Worm (Caenorhabditis elegans) whole organism, late embryonic: ENCODE measurements around the gene fbxa-85.

ENCODE experiments used
- C08G9.2 ChIP-seq: sonication (generic microtip); optimal IDR thresholded peaks from 2 replicates; lab custom pipeline; 2016; ENCODE audit warnings: mild to moderate bottlenecking, missing genetic modification characterization, moderate library complexity, missing compliant biosample characterization
- F13H6.1 ChIP-seq: sonication (generic microtip); optimal IDR thresholded peaks from 2 replicates; lab custom pipeline; 2016; ENCODE audit warnings: missing genetic modification characterization, missing compliant biosample characterization
- K02D7.2 ChIP-seq: sonication (generic microtip); optimal IDR thresholded peaks from 2 replicates; lab custom pipeline; 2017; ENCODE audit warnings: mild to moderate bottlenecking, missing genetic modification characterization, missing compliant biosample characterization
- K09A11.1 ChIP-seq: sonication (generic microtip); optimal IDR thresholded peaks from 2 replicates; lab custom pipeline; 2017; ENCODE audit warnings: antibody characterized with exemption, mild to moderate bottlenecking, missing genetic modification characterization, missing compliant biosample characterization; ENCODE audit not compliant: insufficient read depth
- ahr-1 ChIP-seq: sonication (generic microtip); optimal IDR thresholded peaks from 2 replicates; lab custom pipeline; 2016; ENCODE audit warnings: missing genetic modification characterization, missing compliant biosample characterization
- ama-1 ChIP-seq: fragments of 150-350 bp; optimal IDR thresholded peaks from 2 replicates; lab custom pipeline; 2014
- ceh-18 ChIP-seq: sonication (generic microtip); optimal IDR thresholded peaks from 2 replicates; lab custom pipeline; 2016; ENCODE audit warnings: missing genetic modification characterization, missing compliant biosample characterization
- ceh-2 ChIP-seq: sonication (generic microtip); optimal IDR thresholded peaks from 2 replicates; lab custom pipeline; 2016; ENCODE audit warnings: missing genotype, missing genetic modification characterization, missing compliant biosample characterization
- ceh-24 ChIP-seq: sonication (generic microtip); optimal IDR thresholded peaks from 2 replicates; lab custom pipeline; 2016; ENCODE audit warnings: mild to moderate bottlenecking, missing genetic modification characterization, missing compliant biosample characterization
- ceh-30 ChIP-seq: fragments of 150-350 bp; optimal IDR thresholded peaks from 2 replicates; lab custom pipeline; 2014; ENCODE audit warnings: missing biosample characterization, missing genetic modification characterization
- ceh-31 ChIP-seq: sonication (generic microtip); optimal IDR thresholded peaks from 2 replicates; lab custom pipeline; 2016; ENCODE audit warnings: missing genetic modification characterization, missing compliant biosample characterization
- ceh-48 ChIP-seq: sonication (generic microtip); optimal IDR thresholded peaks from 2 replicates; lab custom pipeline; 2016; ENCODE audit warnings: missing genetic modification characterization, inconsistent platforms, missing compliant biosample characterization
- ceh-6 ChIP-seq: fragments of 200-800 bp; sonication (Bioruptor generic); optimal IDR thresholded peaks from 2 replicates; lab custom pipeline; 2018; ENCODE audit warnings: mild to moderate bottlenecking, missing genetic modification characterization, missing compliant biosample characterization
- che-1 ChIP-seq: sonication (generic microtip); optimal IDR thresholded peaks from 2 replicates; lab custom pipeline; 2016; ENCODE audit warnings: mild to moderate bottlenecking, missing genetic modification characterization, missing compliant biosample characterization
- dmd-4 ChIP-seq: sonication (generic microtip); optimal IDR thresholded peaks from 2 replicates; lab custom pipeline; 2016; ENCODE audit warnings: borderline replicate concordance, missing genetic modification characterization, missing compliant biosample characterization
- elt-2 ChIP-seq: sonication (generic microtip); optimal IDR thresholded peaks from 2 replicates; lab custom pipeline; 2016; ENCODE audit warnings: missing genetic modification reagents, missing genetic modification characterization, missing compliant biosample characterization
- ets-4 ChIP-seq: sonication (generic microtip); optimal IDR thresholded peaks from 2 replicates; lab custom pipeline; 2016; ENCODE audit warnings: missing genetic modification characterization, missing compliant biosample characterization
- eyg-1 ChIP-seq: sonication (generic microtip); optimal IDR thresholded peaks from 2 replicates; lab custom pipeline; 2016; ENCODE audit warnings: missing genotype, missing genetic modification characterization, missing compliant biosample characterization
- fkh-10 ChIP-seq: fragments of 150-350 bp; optimal IDR thresholded peaks from 2 replicates; lab custom pipeline; 2014; ENCODE audit warnings: missing biosample characterization, missing genetic modification reagents, missing genetic modification characterization
- fkh-6 ChIP-seq: sonication (generic microtip); optimal IDR thresholded peaks from 2 replicates; lab custom pipeline; 2016; ENCODE audit warnings: missing genetic modification characterization, missing compliant biosample characterization
- hlh-13 ChIP-seq: fragments of 200-800 bp; sonication (Bioruptor generic); optimal IDR thresholded peaks from 2 replicates; lab custom pipeline; 2018; ENCODE audit warnings: mild to moderate bottlenecking, missing genetic modification characterization, missing compliant biosample characterization
- hlh-30 ChIP-seq: sonication (generic microtip); optimal IDR thresholded peaks from 2 replicates; lab custom pipeline; 2017; ENCODE audit warnings: antibody characterized with exemption, missing genetic modification characterization, missing compliant biosample characterization; ENCODE audit not compliant: insufficient read depth
- hlh-6 ChIP-seq: sonication (generic microtip); optimal IDR thresholded peaks from 2 replicates; lab custom pipeline; 2016; ENCODE audit warnings: missing genotype, missing genetic modification characterization, missing compliant biosample characterization
- hlh-8 ChIP-seq: sonication (generic microtip); optimal IDR thresholded peaks from 2 replicates; lab custom pipeline; 2016; ENCODE audit warnings: missing genotype, missing genetic modification characterization, missing compliant biosample characterization
- lim-6 ChIP-seq: sonication (generic microtip); optimal IDR thresholded peaks from 2 replicates; lab custom pipeline; 2016; ENCODE audit warnings: missing genetic modification characterization, missing compliant biosample characterization
- lin-11 ChIP-seq: fragments of 200-800 bp; sonication (Bioruptor generic); optimal IDR thresholded peaks from 2 replicates; lab custom pipeline; 2018; ENCODE audit warnings: mild to moderate bottlenecking, missing genetic modification characterization, missing compliant biosample characterization
- madf-2 ChIP-seq: sonication (generic microtip); optimal IDR thresholded peaks from 2 replicates; lab custom pipeline; 2017; ENCODE audit warnings: missing genetic modification characterization, missing compliant biosample characterization
- mec-3 ChIP-seq: sonication (generic microtip); optimal IDR thresholded peaks from 2 replicates; lab custom pipeline; 2016; ENCODE audit warnings: borderline replicate concordance, missing genetic modification characterization, missing compliant biosample characterization
- nfya-1 ChIP-seq: sonication (generic microtip); optimal IDR thresholded peaks from 2 replicates; lab custom pipeline; 2017; ENCODE audit warnings: missing genetic modification characterization, mild to moderate bottlenecking, missing compliant biosample characterization, antibody characterized with exemption, moderate library complexity
- nhr-232 ChIP-seq: sonication (generic microtip); optimal IDR thresholded peaks from 2 replicates; lab custom pipeline; 2016; ENCODE audit warnings: missing genetic modification characterization, missing compliant biosample characterization
- pha-2 ChIP-seq: sonication (generic microtip); optimal IDR thresholded peaks from 2 replicates; lab custom pipeline; 2017; ENCODE audit warnings: mild to moderate bottlenecking, missing genetic modification characterization, missing compliant biosample characterization
- pha-4 ChIP-seq: fragments of 150-350 bp; optimal IDR thresholded peaks from 2 replicates; lab custom pipeline; 2018; ENCODE audit warnings: missing biosample characterization, missing genetic modification reagents, missing genetic modification characterization
- pqm-1 ChIP-seq: sonication (generic microtip); optimal IDR thresholded peaks from 2 replicates; lab custom pipeline; 2016; ENCODE audit warnings: missing genetic modification characterization, missing compliant biosample characterization
- ref-2 ChIP-seq: sonication (generic microtip); optimal IDR thresholded peaks from 2 replicates; lab custom pipeline; 2016; ENCODE audit warnings: missing genetic modification characterization, missing compliant biosample characterization
- rnt-1 ChIP-seq: sonication (generic microtip); optimal IDR thresholded peaks from 2 replicates; lab custom pipeline; 2016; ENCODE audit warnings: missing genetic modification characterization, missing compliant biosample characterization
- sdc-2 ChIP-seq: sonication (generic microtip); optimal IDR thresholded peaks from 2 replicates; lab custom pipeline; 2016; ENCODE audit warnings: missing genotype, missing genetic modification characterization, missing compliant biosample characterization
- sox-2 ChIP-seq: fragments of 200-800 bp; sonication (Bioruptor generic); IDR thresholded peaks from 2 replicates; pipeline ENCODE4 v1.3.6; 2022; ENCODE audit warnings: missing genetic modification reagents, missing genetic modification characterization, missing compliant biosample characterization
- sox-4 ChIP-seq: sonication (generic microtip); optimal IDR thresholded peaks from 2 replicates; lab custom pipeline; 2017; ENCODE audit warnings: mild to moderate bottlenecking, missing genetic modification characterization, inconsistent platforms, missing compliant biosample characterization
- tbx-2 ChIP-seq: sonication (generic microtip); optimal IDR thresholded peaks from 2 replicates; lab custom pipeline; 2016; ENCODE audit warnings: missing genetic modification characterization, missing compliant biosample characterization
- tbx-7 ChIP-seq: sonication (generic microtip); optimal IDR thresholded peaks from 2 replicates; lab custom pipeline; 2016; ENCODE audit warnings: missing genotype, missing genetic modification characterization, missing compliant biosample characterization
- unc-3 ChIP-seq, 2 experiments: fragments of 200-800 bp in 1 of 2; sonication (Bioruptor generic) in 1 of 2; sonication (generic microtip) in 1 of 2; conservative IDR thresholded peaks in 1 of 2; optimal IDR thresholded peaks in 1 of 2; 2 replicates each; pipeline versions ENCODE4 v1.3.6 to Lab custom; 2016 to 2022; ENCODE audit warnings: missing compliant biosample characterization in 2 of 2, missing genetic modification characterization in 2 of 2, missing genetic modification reagents in 1 of 2
- unc-55 ChIP-seq: sonication (generic microtip); optimal IDR thresholded peaks from 2 replicates; lab custom pipeline; 2017; ENCODE audit warnings: missing biosample characterization, missing genetic modification reagents, missing genetic modification characterization
- zip-5 ChIP-seq: sonication (generic microtip); optimal IDR thresholded peaks from 2 replicates; lab custom pipeline; 2016; ENCODE audit warnings: missing genetic modification characterization, missing compliant biosample characterization

The fbxa-85 gene

DNA sequence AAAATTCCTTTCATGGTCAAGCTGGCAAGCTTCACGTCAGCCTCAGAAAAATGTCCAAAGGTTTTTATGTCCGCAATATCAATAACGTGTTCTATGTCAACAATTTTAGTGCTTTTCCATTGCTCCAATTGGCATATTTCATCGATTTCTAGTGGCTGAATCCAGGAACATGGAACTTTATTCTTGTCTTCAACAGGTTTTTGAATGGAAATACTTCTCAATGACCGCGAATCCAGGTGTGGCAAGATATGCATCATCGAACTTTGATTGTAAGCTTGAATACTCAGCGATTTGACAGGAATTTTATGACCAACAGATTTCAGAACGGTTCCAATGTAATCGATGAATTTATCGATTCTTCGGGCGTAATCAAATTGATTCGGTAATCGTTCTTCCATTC lies 39.7 kb downstream of the fbxa-85 start:
- TF ChIP-seq ahr-1, result no peak
- no peak for TF ChIP-seq pqm-1 (tag; lab: Kevin White, UChicago)
- TF ChIP-seq pha-4 (tag; lab: Kevin White, UChicago), result no peak
- TF ChIP-seq madf-2 (tag; lab: Kevin White, UChicago), result no peak
- no peak for TF ChIP-seq ceh-31 (tag; lab: Kevin White, UChicago)
- no peak for TF ChIP-seq hlh-8 (tag; lab: Kevin White, UChicago)
- no peak for TF ChIP-seq ets-4 (tag; lab: Kevin White, UChicago)
- TF ChIP-seq K09A11.1 (tag; lab: Kevin White, UChicago), result no peak
- no peak for TF ChIP-seq tbx-2 (tag; lab: Kevin White, UChicago)
- TF ChIP-seq che-1 (tag; lab: Kevin White, UChicago), result no peak
- TF ChIP-seq ceh-30 (tag; lab: Kevin White, UChicago), result no peak
- TF ChIP-seq K02D7.2 (tag; lab: Kevin White, UChicago), result no peak
- TF ChIP-seq ceh-48 (tag; lab: Kevin White, UChicago), result no peak
- no peak for TF ChIP-seq ama-1 (lab: Kevin White, UChicago)
- no peak for TF ChIP-seq zip-5 (tag; lab: Kevin White, UChicago)
- TF ChIP-seq unc-3 (GFP tag; conservative IDR thresholded peaks at IDR 0.05; lab: Robert Waterston, UW), result no peak
- no peak for TF ChIP-seq unc-3 (tag; optimal IDR thresholded peaks at IDR 0.05; lab: Kevin White, UChicago)
- TF ChIP-seq fkh-6 (tag; lab: Kevin White, UChicago), result no peak
- TF ChIP-seq ceh-2, result no peak
- TF ChIP-seq unc-55 (GFP tag; lab: Kevin White, UChicago), result no peak
- TF ChIP-seq nfya-1 (tag; lab: Kevin White, UChicago), result no peak

DNA sequence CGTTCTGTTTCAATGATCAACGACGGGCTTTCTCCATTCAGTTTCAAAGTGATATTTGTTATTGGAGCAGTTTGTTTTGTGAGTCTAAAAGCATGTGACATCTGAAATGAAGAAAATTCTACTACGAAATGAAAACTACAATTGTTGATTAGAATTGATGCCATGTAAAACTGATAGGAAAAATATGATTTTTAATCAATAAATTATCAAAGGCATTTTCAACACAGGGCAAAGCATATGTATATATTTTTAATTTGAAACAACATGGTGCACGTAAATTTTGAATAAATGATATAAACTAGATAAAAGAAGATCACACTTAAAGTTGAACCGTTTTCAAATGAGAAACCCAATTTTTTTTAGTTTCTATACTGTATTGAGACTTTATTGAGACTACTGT lies 42.4 kb downstream of the fbxa-85 start, which contains the start of gene K10G4.5:
Gene K10G4.5, minus strand, starts transcription at position 101 of the 400 bp plus-strand sequence.
- no peak for TF ChIP-seq fkh-6 (tag; lab: Kevin White, UChicago)
- no peak for TF ChIP-seq pqm-1 (tag; lab: Kevin White, UChicago)
- no peak for TF ChIP-seq rnt-1 (tag; lab: Kevin White, UChicago)
- TF ChIP-seq hlh-13 (GFP tag; lab: Kevin White, UChicago), result no peak
- no peak for TF ChIP-seq F13H6.1
- TF ChIP-seq lim-6 (tag; lab: Kevin White, UChicago), result no peak
- TF ChIP-seq tbx-7 (tag; lab: Kevin White, UChicago), result no peak
- TF ChIP-seq fkh-10 (GFP tag; lab: Kevin White, UChicago), result no peak
- no peak for TF ChIP-seq ceh-18 (tag; lab: Kevin White, UChicago)
- TF ChIP-seq hlh-30 (tag; lab: Kevin White, UChicago), result no peak
- no peak for TF ChIP-seq dmd-4 (tag; lab: Kevin White, UChicago)
- TF ChIP-seq sdc-2 (tag; lab: Kevin White, UChicago), result no peak
- TF ChIP-seq sox-2 (GFP tag; lab: Robert Waterston, UW), result no peak
- TF ChIP-seq eyg-1 (tag; lab: Kevin White, UChicago), result no peak
- no peak for TF ChIP-seq mec-3
- no peak for TF ChIP-seq ceh-48 (tag; lab: Kevin White, UChicago)
- no peak for TF ChIP-seq ceh-30 (tag; lab: Kevin White, UChicago)
- no peak for TF ChIP-seq ceh-31 (tag; lab: Kevin White, UChicago)

DNA sequence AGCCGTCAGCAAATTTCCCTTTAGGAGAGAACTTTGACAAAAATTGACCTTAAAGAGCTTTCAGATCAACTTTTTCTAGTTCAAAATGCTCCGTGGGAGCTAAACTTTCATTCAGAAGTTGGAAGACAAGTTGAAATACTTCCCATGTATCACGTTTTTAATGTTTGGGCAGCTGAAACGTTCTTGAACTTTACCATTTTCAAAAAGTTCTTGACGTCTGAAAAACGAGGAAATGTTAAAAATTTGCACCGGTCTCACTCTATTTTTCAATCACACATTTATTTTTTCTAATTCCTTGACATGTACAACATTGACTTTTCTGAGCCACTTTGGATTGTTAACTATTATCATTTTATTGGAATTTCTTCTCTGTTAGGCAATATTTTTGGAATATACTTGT lies 43.8 kb downstream of the fbxa-85 start, which contains the start of gene sri-70:
Gene sri-70, plus strand, starts transcription at position 301 of the 400 bp plus-strand sequence.
- no peak for TF ChIP-seq che-1 (tag; lab: Kevin White, UChicago)
- TF ChIP-seq sdc-2 (tag; lab: Kevin White, UChicago), result no peak

DNA sequence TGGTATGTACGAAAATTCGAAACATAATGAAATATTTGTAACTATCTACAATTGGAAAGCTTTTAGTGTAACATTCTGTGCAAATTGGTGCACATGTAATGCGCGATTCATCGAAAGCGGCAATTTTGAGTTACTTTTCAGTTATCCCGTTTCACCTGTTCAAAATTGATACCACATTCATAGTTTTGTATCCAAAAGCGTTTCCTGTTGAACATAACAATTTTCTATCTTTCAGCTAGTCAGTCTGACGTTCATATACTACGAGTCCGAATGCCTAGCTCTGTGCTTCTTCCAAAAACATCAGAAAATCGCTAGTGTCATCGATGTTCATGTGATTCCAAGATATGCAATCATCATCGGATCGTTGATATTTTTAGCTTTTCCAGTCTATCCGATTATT lies 44.4 kb downstream of the fbxa-85 start:
- TF ChIP-seq ceh-31 (tag; lab: Kevin White, UChicago), result no peak
- TF ChIP-seq C08G9.2 (tag; lab: Kevin White, UChicago), result no peak
- TF ChIP-seq hlh-6 (tag; lab: Kevin White, UChicago), result no peak
- TF ChIP-seq lin-11, result no peak
- no peak for TF ChIP-seq ref-2
- no peak for TF ChIP-seq sox-4 (tag; lab: Kevin White, UChicago)
- no peak for TF ChIP-seq ceh-24 (tag; lab: Kevin White, UChicago)
- no peak for TF ChIP-seq elt-2 (tag; lab: Kevin White, UChicago)
- no peak for TF ChIP-seq F13H6.1
- no peak for TF ChIP-seq rnt-1 (tag; lab: Kevin White, UChicago)
- TF ChIP-seq ama-1 (lab: Kevin White, UChicago), result no peak
- TF ChIP-seq unc-3 (GFP tag; conservative IDR thresholded peaks at IDR 0.05; lab: Robert Waterston, UW), result no peak
- no peak for TF ChIP-seq unc-3 (tag; optimal IDR thresholded peaks at IDR 0.05; lab: Kevin White, UChicago)
- TF ChIP-seq nhr-232 (tag; lab: Kevin White, UChicago), result no peak
- TF ChIP-seq ceh-6 (GFP tag; lab: Kevin White, UChicago), result no peak
- TF ChIP-seq dmd-4 (tag; lab: Kevin White, UChicago), result no peak
- TF ChIP-seq pha-2 (tag; lab: Kevin White, UChicago), result no peak
- TF ChIP-seq, all 69 proteins: peak for 0
